Fruit fly (Drosophila melanogaster): Measurements from ENCODE around the gene CG1409.

CG1409 gene

DNA sequence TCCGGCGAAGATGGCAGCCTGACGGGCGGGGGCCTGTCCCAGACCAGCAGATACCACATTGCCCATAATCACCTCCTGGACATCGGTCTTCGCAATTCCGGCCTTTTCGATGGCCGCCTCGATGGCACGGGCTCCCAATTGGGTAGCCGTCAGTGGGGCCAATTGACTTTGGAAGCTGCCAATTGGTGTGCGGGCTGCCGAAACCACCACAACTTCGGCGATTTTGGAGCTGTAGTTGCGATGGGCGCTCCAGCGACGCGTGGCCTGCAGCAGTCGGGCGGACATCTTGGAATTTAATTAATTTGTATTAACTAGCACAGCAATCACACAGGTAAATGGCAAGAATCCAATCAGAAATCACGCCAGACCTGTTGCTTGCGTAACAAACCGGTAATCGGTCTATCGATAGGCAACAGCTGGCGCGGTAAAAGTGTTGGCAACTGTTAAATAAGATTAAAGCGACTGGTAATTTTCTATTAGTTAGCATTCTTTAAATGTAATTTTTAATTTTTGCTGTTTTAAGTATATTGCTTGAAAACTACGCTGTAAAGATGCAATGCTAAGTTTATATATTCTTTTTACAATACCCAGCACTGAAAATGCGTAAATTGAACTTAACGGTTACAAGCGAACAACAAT is 30.5 kb downstream of the CG1409 start, which contains the start of gene Acat1 (continued):
- TF ChIP-seq CG12659 (GFP tag; optimal IDR thresholded peaks at IDR 0.05) (peak; percentile 52), Pdp1 (GFP tag; optimal IDR thresholded peaks at IDR 0.05) (peak; percentile 48 to 100), Lim3 (GFP tag; IDR thresholded peaks at IDR 0.05) (no peak), pho (GFP tag; optimal IDR thresholded peaks at IDR 0.05) (peak; percentile 40), chn (GFP tag; optimal IDR thresholded peaks at IDR 0.05) (peak; percentile 53), CG7372 (GFP tag; IDR thresholded peaks at IDR 0.05) (peak; percentile 34; the same call in 1 of the 2 replicates), insv (GFP tag; optimal IDR thresholded peaks at IDR 0.05) (peak; percentile 56 to 94), CG6272 (GFP tag; IDR thresholded peaks at IDR 0.05) (no peak), CG15514 (GFP tag; optimal IDR thresholded peaks at IDR 0.05) (peak; percentile 66), Max (GFP tag; optimal IDR thresholded peaks at IDR 0.05) (peak; percentile 54), pzg (GFP tag; optimal IDR thresholded peaks at IDR 0.05) (peak; percentile 50), nerfin-2 (GFP tag; IDR thresholded peaks at IDR 0.05; ENCODE audit: partially characterized antibody) (peak; percentile 38; the same call in 1 of the 2 replicates), NfI (GFP tag; optimal IDR thresholded peaks at IDR 0.05) (peak; percentile 48), CG6765 (GFP tag; optimal IDR thresholded peaks at IDR 0.05) (no peak), B-H1 (GFP tag; IDR thresholded peaks at IDR 0.05) (no peak), CG4360 (GFP tag; IDR thresholded peaks at IDR 0.05) (no peak), Myb (GFP tag; optimal IDR thresholded peaks at IDR 0.05) (peak; percentile 88), h (optimal IDR thresholded peaks at IDR 0.05) (no peak), CoRest (tag; optimal IDR thresholded peaks at IDR 0.05) (peak; percentile 37), jumu (GFP tag; optimal IDR thresholded peaks at IDR 0.05) (peak; percentile 46), Antp (GFP tag; optimal IDR thresholded peaks at IDR 0.05) (peak; percentile 5), CG33213 (GFP tag; optimal IDR thresholded peaks at IDR 0.05) (no peak), Dll (GFP tag; IDR thresholded peaks at IDR 0.05; ENCODE audit: partially characterized antibody) (peak; percentile 61; the same call in 3 of the 4 replicates), Rx (GFP tag; IDR thresholded peaks at IDR 0.05) (peak; percentile 44), cwo (GFP tag; optimal IDR thresholded peaks at IDR 0.05) (peak; percentile 32), Hey (tag; optimal IDR thresholded peaks at IDR 0.05) (no peak), jigr1 (GFP tag; IDR thresholded peaks at IDR 0.05) (no peak), CG14965 (GFP tag; optimal IDR thresholded peaks at IDR 0.05; ENCODE audit: borderline replicate concordance) (no peak), HLH4C (GFP tag; IDR thresholded peaks at IDR 0.05; ENCODE audit: partially characterized antibody) (0 out of 3 replicates have a peak, but pooled peaks have one; percentile 42), CkIIα-i1 (GFP tag; IDR thresholded peaks at IDR 0.05) (no peak), Ravus (GFP tag; IDR thresholded peaks at IDR 0.05) (no peak), CG17328 (GFP tag; IDR thresholded peaks at IDR 0.05) (peak; percentile 62), Fer3 (tag; optimal IDR thresholded peaks at IDR 0.05) (peak; percentile 49), Sox102F (GFP tag; optimal IDR thresholded peaks at IDR 0.05) (peak; percentile 69), nerfin-1 (tag; optimal IDR thresholded peaks at IDR 0.05) (no peak), nmo (GFP tag; optimal IDR thresholded peaks at IDR 0.05) (peak; percentile 66), dmrt11E (tag; optimal IDR thresholded peaks at IDR 0.05) (peak; percentile 51), Scr (GFP tag; IDR thresholded peaks at IDR 0.05; ENCODE audit: partially characterized antibody) (peak; percentile 51), bigmax (GFP tag; optimal IDR thresholded peaks at IDR 0.05) (no peak), CG10209 (GFP tag; optimal IDR thresholded peaks at IDR 0.05) (peak; percentile 44), CG4617 (GFP tag; optimal IDR thresholded peaks at IDR 0.05; ENCODE audit: borderline replicate concordance) (no peak), HHEX (GFP tag; optimal IDR thresholded peaks at IDR 0.05) (peak; percentile 38), ind (GFP tag; optimal IDR thresholded peaks at IDR 0.05) (peak; percentile 56), dmrt99B (tag; optimal IDR thresholded peaks at IDR 0.05) (no peak), Atf6 (GFP tag; IDR thresholded peaks at IDR 0.05) (no peak; the same call in 1 of the 2 replicates), CG11695 (GFP tag; IDR thresholded peaks at IDR 0.05) (peak; percentile 47; the same call in 1 of the 3 replicates), br (optimal IDR thresholded peaks at IDR 0.05) (no peak), Hr39 (optimal IDR thresholded peaks at IDR 0.05) (no peak), shn (GFP tag; optimal IDR thresholded peaks at IDR 0.05) (no peak), mam (GFP tag; optimal IDR thresholded peaks at IDR 0.05) (peak; percentile 64)

All from whole organism, embryonic.